Worm (Caenorhabditis elegans) whole organism, L3 larva: Measurements from ENCODE around the gene aqp-4.

ENCODE experiments used
- ZK546.5 ChIP-seq: sonication (generic microtip); optimal IDR thresholded peaks from 2 replicates; lab custom pipeline; 2017; ENCODE audit warnings: missing biosample characterization, missing genetic modification characterization
- aly-2 ChIP-seq: fragments of 150-350 bp; optimal IDR thresholded peaks from 2 replicates; lab custom pipeline; 2014; ENCODE audit warnings: missing biosample characterization, missing genetic modification characterization
- ceh-28 ChIP-seq: fragments of 150-350 bp; optimal IDR thresholded peaks from 2 replicates; lab custom pipeline; 2014; ENCODE audit warnings: missing biosample characterization, missing genetic modification reagents, missing genetic modification characterization
- ceh-82 ChIP-seq: fragments of 150-350 bp; optimal IDR thresholded peaks from 2 replicates; lab custom pipeline; 2014; ENCODE audit warnings: missing biosample characterization, missing genetic modification characterization
- daf-12 ChIP-seq: fragments of 150-350 bp; optimal IDR thresholded peaks from 2 replicates; lab custom pipeline; 2014; ENCODE audit warnings: missing biosample characterization, missing genetic modification reagents, missing genetic modification characterization
- egl-27 ChIP-seq: sonication (generic microtip); optimal IDR thresholded peaks from 4 replicates; lab custom pipeline; 2017; ENCODE audit warnings: missing biosample characterization, missing genetic modification reagents, missing genetic modification characterization
- egl-5 ChIP-seq: fragments of 150-350 bp; optimal IDR thresholded peaks from 2 replicates; lab custom pipeline; 2017; ENCODE audit warnings: missing biosample characterization, missing genetic modification reagents, missing genetic modification characterization, inconsistent platforms
- elt-1 ChIP-seq: fragments of 150-350 bp; optimal IDR thresholded peaks from 2 replicates; lab custom pipeline; 2014; ENCODE audit warnings: missing biosample characterization, missing genetic modification characterization
- elt-2 ChIP-seq: sonication (generic microtip); optimal IDR thresholded peaks from 2 replicates; lab custom pipeline; 2016; ENCODE audit warnings: missing genetic modification reagents, mild to moderate bottlenecking, missing genetic modification characterization, missing compliant biosample characterization
- elt-3 ChIP-seq, 3 experiments: fragments of 150-350 bp in 1 of 3; sonication (generic microtip) in 2 of 3; optimal IDR thresholded peaks; 2 replicates in 2 of 3; 4 replicates in 1 of 3; lab custom pipeline; 2014 to 2017; ENCODE audit warnings: missing biosample characterization in 3 of 3, missing genetic modification characterization in 3 of 3
- fkh-10 ChIP-seq: sonication (generic microtip); optimal IDR thresholded peaks from 2 replicates; lab custom pipeline; 2017; ENCODE audit warnings: missing biosample characterization, missing genetic modification reagents, missing genetic modification characterization
- fkh-2 ChIP-seq: fragments of 150-350 bp; optimal IDR thresholded peaks from 2 replicates; lab custom pipeline; 2014; ENCODE audit warnings: missing biosample characterization, missing genetic modification reagents, missing genetic modification characterization
- fos-1 ChIP-seq: fragments of 150-350 bp; optimal IDR thresholded peaks from 2 replicates; lab custom pipeline; 2014; ENCODE audit warnings: missing biosample characterization, missing genetic modification characterization
- jun-1 ChIP-seq: fragments of 150-350 bp; optimal IDR thresholded peaks from 2 replicates; lab custom pipeline; 2014; ENCODE audit warnings: missing biosample characterization, missing genetic modification reagents, missing genetic modification characterization
- lin-15B ChIP-seq: fragments of 150-350 bp; optimal IDR thresholded peaks from 2 replicates; lab custom pipeline; 2014; ENCODE audit warnings: missing biosample characterization, missing genetic modification characterization
- lsy-12 ChIP-seq: sonication (generic microtip); optimal IDR thresholded peaks from 2 replicates; lab custom pipeline; 2016; ENCODE audit warnings: mild to moderate bottlenecking, missing genetic modification characterization, missing compliant biosample characterization
- mml-1 ChIP-seq: fragments of 150-350 bp; sonication (generic microtip); optimal IDR thresholded peaks from 3 replicates; lab custom pipeline; 2014; ENCODE audit warnings: missing biosample characterization, missing genetic modification characterization
- nfya-1 ChIP-seq: sonication (generic microtip); optimal IDR thresholded peaks from 2 replicates; lab custom pipeline; 2017; ENCODE audit warnings: missing genetic modification characterization, mild to moderate bottlenecking, missing compliant biosample characterization, antibody characterized with exemption, moderate library complexity; ENCODE audit not compliant: insufficient read depth
- nhr-23 ChIP-seq: fragments of 150-350 bp; optimal IDR thresholded peaks from 2 replicates; lab custom pipeline; 2014; ENCODE audit warnings: missing biosample characterization, missing genetic modification reagents, missing genetic modification characterization
- nhr-237 ChIP-seq: fragments of 150-350 bp; optimal IDR thresholded peaks from 2 replicates; lab custom pipeline; 2014; ENCODE audit warnings: missing biosample characterization, missing genetic modification characterization
- nhr-25 ChIP-seq: sonication (generic microtip); optimal IDR thresholded peaks from 2 replicates; lab custom pipeline; 2017; ENCODE audit warnings: missing biosample characterization, missing genetic modification characterization
- nhr-76 ChIP-seq: fragments of 150-350 bp; sonication (generic microtip); optimal IDR thresholded peaks from 5 replicates; lab custom pipeline; 2014; ENCODE audit warnings: missing biosample characterization, missing genetic modification characterization
- nhr-77 ChIP-seq: fragments of 150-350 bp; optimal IDR thresholded peaks from 2 replicates; lab custom pipeline; 2014; ENCODE audit warnings: missing biosample characterization, missing genetic modification characterization
- pha-4 ChIP-seq: fragments of 150-350 bp; optimal IDR thresholded peaks from 2 replicates; lab custom pipeline; 2014; ENCODE audit warnings: missing biosample characterization, missing genetic modification reagents, missing genetic modification characterization
- pqm-1 ChIP-seq: fragments of 150-350 bp; optimal IDR thresholded peaks from 2 replicates; lab custom pipeline; 2017; ENCODE audit warnings: missing biosample characterization, missing genetic modification characterization, inconsistent platforms
- sea-2 ChIP-seq: fragments of 150-350 bp; sonication (generic microtip); optimal IDR thresholded peaks from 4 replicates; lab custom pipeline; 2014; ENCODE audit warnings: missing biosample characterization, missing genetic modification reagents, missing genetic modification characterization
- skn-1 ChIP-seq: fragments of 150-350 bp; optimal IDR thresholded peaks from 2 replicates; lab custom pipeline; 2014; ENCODE audit warnings: missing biosample characterization, missing genetic modification characterization
- tbx-2 ChIP-seq: sonication (generic microtip); optimal IDR thresholded peaks from 2 replicates; lab custom pipeline; 2016; ENCODE audit warnings: mild to moderate bottlenecking, missing genetic modification characterization, missing compliant biosample characterization
- unc-39 ChIP-seq: sonication (generic microtip); optimal IDR thresholded peaks from 4 replicates; lab custom pipeline; 2017; ENCODE audit warnings: missing biosample characterization, missing genetic modification characterization
- zag-1 ChIP-seq: fragments of 150-350 bp; optimal IDR thresholded peaks from 2 replicates; lab custom pipeline; 2014; ENCODE audit warnings: missing biosample characterization, missing genetic modification characterization
- ztf-11 ChIP-seq: fragments of 150-350 bp; optimal IDR thresholded peaks from 2 replicates; lab custom pipeline; 2014; ENCODE audit warnings: missing biosample characterization, missing genetic modification characterization
- ztf-4 ChIP-seq: fragments of 150-350 bp; optimal IDR thresholded peaks from 2 replicates; lab custom pipeline; 2014; ENCODE audit warnings: missing biosample characterization, missing genetic modification characterization

aqp-4 gene

DNA sequence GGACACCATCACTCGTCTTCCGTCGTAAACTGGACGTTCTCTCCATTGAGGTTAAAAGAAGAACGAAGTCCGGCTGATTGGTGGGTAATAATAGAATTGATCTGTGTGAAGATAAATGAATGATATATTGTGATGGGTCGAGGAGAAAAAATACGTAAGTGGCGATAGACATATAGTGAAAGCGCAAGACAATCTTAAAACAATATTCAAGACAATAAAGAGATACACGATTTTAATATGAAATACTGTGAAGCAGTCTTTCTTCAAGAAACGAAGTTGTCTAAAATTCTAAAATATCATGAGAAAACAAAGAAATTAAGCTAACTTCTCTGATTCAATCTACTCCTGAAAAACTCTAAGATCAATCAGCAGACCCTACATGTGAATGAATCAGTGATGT lies 23.8 kb upstream of the aqp-4 start, which contains the start of gene F40F9.10:
Gene F40F9.10 (minus strand): TSS at position 101 of the 400 bp plus-strand sequence.
- TF ChIP-seq nhr-77 (tag; lab: Kevin White, UChicago) = no peak
- no peak for TF ChIP-seq aly-2 (tag; lab: Kevin White, UChicago)
- TF ChIP-seq fos-1 = no peak
- TF ChIP-seq ztf-4 = no peak
- TF ChIP-seq ceh-82 (tag; lab: Kevin White, UChicago) = no peak
- TF ChIP-seq fkh-2 (tag; lab: Kevin White, UChicago) = no peak
- TF ChIP-seq elt-1 (tag; lab: Kevin White, UChicago) = no peak

DNA sequence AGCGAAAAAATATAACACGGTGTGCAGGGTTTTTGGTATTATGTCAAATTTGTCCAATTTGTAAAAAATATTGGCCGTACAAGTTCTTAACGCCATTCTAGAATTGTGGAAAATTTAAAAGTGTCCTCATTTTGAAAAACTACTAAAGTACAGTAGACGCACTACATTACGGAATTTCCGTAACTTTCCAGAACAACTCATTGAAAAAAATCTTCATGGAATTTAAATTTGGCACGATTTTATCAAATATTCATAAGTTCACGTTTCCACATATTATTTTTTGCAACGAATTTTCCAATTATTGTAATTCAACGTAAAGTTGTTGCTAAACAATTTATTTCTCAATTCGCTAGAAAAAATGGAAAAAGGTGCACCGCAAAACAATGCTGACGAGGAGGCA lies 22.4 kb upstream of the aqp-4 start, which contains the start of gene F40F9.3:
Gene F40F9.3 (plus strand): TSS at position 301 of the 400 bp plus-strand sequence.
- TF ChIP-seq fkh-10 (GFP tag; lab: Kevin White, UChicago) (no peak), ZK546.5 (tag; lab: Kevin White, UChicago) (no peak), nhr-237 (tag; lab: Kevin White, UChicago) (no peak), egl-27 (tag; lab: Kevin White, UChicago) (no peak), jun-1 (tag; lab: Kevin White, UChicago) (no peak), pqm-1 (tag; lab: Kevin White, UChicago) (no peak), zag-1 (tag; lab: Kevin White, UChicago) (no peak), sea-2 (GFP tag; lab: Kevin White, UChicago) (no peak), nhr-77 (tag; lab: Kevin White, UChicago) (no peak), nfya-1 (no peak), lin-15B (tag; lab: Kevin White, UChicago) (no peak), nhr-76 (tag; lab: Kevin White, UChicago) (no peak), ztf-4 (no peak), ceh-28 (tag; lab: Kevin White, UChicago) (no peak), skn-1 (no peak), nhr-25 (tag; lab: Kevin White, UChicago) (no peak), lsy-12 (tag; lab: Kevin White, UChicago) (no peak), pha-4 (tag; lab: Kevin White, UChicago) (no peak)
- TF ChIP-seq, all 47 proteins: peak for 0

DNA sequence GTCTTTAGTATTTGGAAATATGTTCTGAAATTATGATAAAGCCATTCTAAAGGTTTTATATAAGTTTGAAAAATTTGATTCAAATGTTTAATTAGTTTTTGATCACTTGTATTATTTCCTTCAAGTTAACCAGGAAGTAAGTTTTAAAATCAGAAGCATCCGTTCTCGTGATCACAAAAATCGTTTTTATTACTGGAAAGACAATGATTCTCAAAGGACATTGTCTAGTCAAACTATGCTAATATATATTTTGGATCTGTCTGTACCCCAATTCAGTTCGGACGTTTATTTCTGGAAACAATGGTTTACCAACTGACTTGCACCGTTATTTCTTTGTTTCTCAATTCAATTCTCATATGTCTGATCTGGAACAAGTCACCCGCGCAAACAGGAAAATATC lies 21.0 kb upstream of the aqp-4 start, which contains the start of gene str-188:
Gene str-188 (plus strand): TSS at position 301 of the 400 bp plus-strand sequence.
- no peak for TF ChIP-seq elt-1 (tag; lab: Kevin White, UChicago)
- no peak for TF ChIP-seq fkh-10 (GFP tag; lab: Kevin White, UChicago)
- TF ChIP-seq ztf-4 = no peak
- TF ChIP-seq egl-5 (tag; lab: Kevin White, UChicago) = no peak
- no peak for TF ChIP-seq ceh-82 (tag; lab: Kevin White, UChicago)
- TF ChIP-seq lsy-12 (tag; lab: Kevin White, UChicago) = no peak
- TF ChIP-seq tbx-2 (tag; lab: Kevin White, UChicago) = no peak
- no peak for TF ChIP-seq lin-15B (tag; lab: Kevin White, UChicago)
- no peak for TF ChIP-seq nhr-76 (tag; lab: Kevin White, UChicago)
- TF ChIP-seq ztf-11 (tag; lab: Kevin White, UChicago) = no peak
- TF ChIP-seq fkh-2 (tag; lab: Kevin White, UChicago) = no peak
- no peak for TF ChIP-seq nhr-23
- no peak for TF ChIP-seq daf-12 (tag; lab: Kevin White, UChicago)
- no peak for TF ChIP-seq jun-1 (tag; lab: Kevin White, UChicago)
- no peak for TF ChIP-seq unc-39
- TF ChIP-seq pqm-1 (tag; lab: Kevin White, UChicago) = no peak
- TF ChIP-seq elt-3 (tag; optimal IDR thresholded peaks at IDR 0.05; lab: Kevin White, UChicago) = no peak
- TF ChIP-seq nhr-77 (tag; lab: Kevin White, UChicago) = no peak
- no peak for TF ChIP-seq mml-1
- TF ChIP-seq sea-2 (GFP tag; lab: Kevin White, UChicago) = no peak

DNA sequence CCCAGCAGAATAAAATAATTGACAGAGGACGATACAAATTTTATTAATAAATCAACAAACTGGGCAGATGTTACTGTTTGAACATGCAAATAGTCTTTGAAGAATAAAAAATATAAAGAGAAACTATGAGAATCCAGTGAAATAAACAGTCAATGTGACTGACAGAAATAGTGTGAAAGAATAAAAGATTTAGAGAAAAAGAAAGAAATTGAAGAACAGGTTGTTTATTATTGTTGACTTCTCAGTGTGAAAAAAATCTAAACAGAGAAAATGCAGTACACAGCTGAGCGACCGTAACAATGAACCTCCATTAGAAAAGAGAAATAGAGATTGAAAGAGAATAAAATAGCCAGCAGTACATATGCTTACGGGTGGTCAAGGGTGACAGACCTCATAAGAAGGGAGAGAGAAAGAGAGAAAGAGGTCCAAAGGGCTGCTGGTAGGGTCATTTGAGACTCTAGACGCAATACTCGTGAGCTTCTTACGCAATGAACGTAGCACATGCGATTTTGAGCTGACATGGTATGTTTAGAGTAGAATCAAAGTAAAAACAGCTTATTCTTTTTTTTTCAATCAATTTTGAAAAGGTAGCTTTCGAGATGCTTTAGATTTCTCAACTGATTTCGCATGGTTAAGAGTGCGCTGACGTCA lies 13.2 kb upstream of the aqp-4 start, which contains the start of gene slcr-46.3:
Gene slcr-46.3 (minus strand): TSS at position 86 of the 651 bp plus-strand sequence.
- TF ChIP-seq sea-2 (GFP tag; lab: Kevin White, UChicago) (no peak), pha-4 (tag; lab: Kevin White, UChicago) (peak; percentile 89), nhr-25 (tag; lab: Kevin White, UChicago) (no peak)

DNA sequence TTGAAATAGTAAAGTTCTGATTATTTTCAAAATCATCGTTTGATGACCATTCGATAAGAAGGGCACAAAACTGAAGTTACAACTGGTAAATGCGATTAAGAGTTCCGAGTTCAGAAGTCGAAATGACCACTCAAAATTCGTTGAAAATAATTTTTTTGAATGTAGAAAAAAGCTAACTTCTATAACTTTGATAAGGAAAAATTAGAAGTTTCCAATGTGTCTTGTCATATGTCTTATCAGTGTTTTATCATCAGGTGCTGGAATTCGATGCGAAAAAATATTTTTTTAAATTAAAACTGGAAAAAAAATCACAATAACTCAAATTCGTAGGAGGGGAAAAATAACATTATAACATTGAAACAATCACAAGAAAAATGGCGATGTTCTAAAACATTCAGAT lies 11.6 kb upstream of the aqp-4 start:
- TF ChIP-seq pha-4 (tag; lab: Kevin White, UChicago) = peak; percentile 20
- TF ChIP-seq pqm-1 (tag; lab: Kevin White, UChicago) = peak; percentile 7
- TF ChIP-seq elt-2 (tag; lab: Kevin White, UChicago) = peak; percentile 66
- TF ChIP-seq ztf-4 = no peak
